Fruit fly (Drosophila melanogaster) whole organism, wandering third instar larva: ENCODE results near the gene CG12998.

Experiments used
- Abd-B ChIP-seq: fragments of >200 bp; optimal IDR thresholded peaks from 2 replicates; lab custom pipeline; 2017; ENCODE audit warnings: missing biosample characterization, missing genetic modification characterization
- CrebA ChIP-seq: fragments of 200-800 bp; sonication (Bioruptor generic); optimal IDR thresholded peaks from 2 replicates; lab custom pipeline; 2016; ENCODE audit warnings: missing biosample characterization, mild to moderate bottlenecking, missing genetic modification characterization, borderline replicate concordance
- Dfd ChIP-seq: fragments of >200 bp; optimal IDR thresholded peaks from 2 replicates; lab custom pipeline; 2017; ENCODE audit warnings: missing biosample characterization, missing genetic modification characterization
- Dif ChIP-seq: fragments of 200-275, 200-300 bp; sonication (Bioruptor generic); optimal IDR thresholded peaks from 2 replicates; lab custom pipeline; 2018; ENCODE audit warnings: missing biosample characterization, missing genetic modification characterization; ENCODE audit not compliant: partially characterized antibody
- GATAd ChIP-seq: sonication (Bioruptor generic); optimal IDR thresholded peaks from 2 replicates; lab custom pipeline; 2016; ENCODE audit warnings: missing biosample characterization, missing genetic modification characterization
- HLH106 ChIP-seq: fragments of 200-800 bp; optimal IDR thresholded peaks from 3 replicates; lab custom pipeline; 2019; ENCODE audit warnings: missing biosample characterization, mild to moderate bottlenecking, missing genetic modification characterization, moderate library complexity
- Hnf4 ChIP-seq: fragments of 200-800 bp; sonication (Bioruptor generic); optimal IDR thresholded peaks from 2 replicates; lab custom pipeline; 2016; ENCODE audit warnings: missing biosample characterization, mild to moderate bottlenecking, missing genetic modification characterization
- Hr78 ChIP-seq: fragments of >200 bp; optimal IDR thresholded peaks from 2 replicates; lab custom pipeline; 2017; ENCODE audit warnings: missing biosample characterization, missing genetic modification characterization
- Hr83 ChIP-seq: fragments of 200-300 bp; sonication (Bioruptor generic); optimal IDR thresholded peaks from 2 replicates; lab custom pipeline; 2016; ENCODE audit warnings: missing biosample characterization, mild to moderate bottlenecking, missing genetic modification characterization, moderate library complexity; ENCODE audit not compliant: poor library complexity, severe bottlenecking
- Jra ChIP-seq: sonication (Bioruptor generic); optimal IDR thresholded peaks from 2 replicates; lab custom pipeline; 2016; ENCODE audit warnings: missing biosample characterization, missing genetic modification characterization
- Mio ChIP-seq: sonication (Bioruptor generic); optimal IDR thresholded peaks from 2 replicates; lab custom pipeline; 2016; ENCODE audit warnings: missing biosample characterization, missing genetic modification characterization
- Myc ChIP-seq: fragments of >200 bp; optimal IDR thresholded peaks from 2 replicates; lab custom pipeline; 2017
- OdsH ChIP-seq: fragments of 200-800 bp; sonication (Bioruptor generic); optimal IDR thresholded peaks from 2 replicates; lab custom pipeline; 2016; ENCODE audit warnings: missing biosample characterization, mild to moderate bottlenecking, missing genetic modification characterization
- brk ChIP-seq: fragments of 200-800 bp; sonication (Bioruptor generic); optimal IDR thresholded peaks from 2 replicates; lab custom pipeline; 2016; ENCODE audit warnings: missing biosample characterization, mild to moderate bottlenecking, missing genetic modification characterization
- dl ChIP-seq, 2 experiments: fragments of 175-275, 200-275 bp in 1 of 2; fragments of 200-275 bp in 1 of 2; sonication (Bioruptor generic); optimal IDR thresholded peaks; lab custom pipeline; 2018; ENCODE audit warnings: mild to moderate bottlenecking in 2 of 2, missing biosample characterization in 2 of 2, missing genetic modification characterization in 2 of 2, moderate library complexity in 2 of 2; ENCODE audit not compliant: partially characterized antibody in 2 of 2, insufficient read depth in 1 of 2
- dmrt93B ChIP-seq: fragments of 200-800 bp; sonication (Bioruptor generic); optimal IDR thresholded peaks from 2 replicates; lab custom pipeline; 2018; ENCODE audit warnings: missing biosample characterization, mild to moderate bottlenecking, missing genetic modification characterization
- dsf ChIP-seq: sonication (Bioruptor generic); optimal IDR thresholded peaks from 2 replicates; lab custom pipeline; 2016; ENCODE audit warnings: missing biosample characterization, missing genetic modification characterization, borderline replicate concordance
- ey ChIP-seq: fragments of 200-800 bp; sonication (Bioruptor generic); optimal IDR thresholded peaks from 2 replicates; lab custom pipeline; 2016; ENCODE audit warnings: missing biosample characterization, missing genetic modification characterization
- foxo ChIP-seq, 2 experiments: fragments of 200-800 bp; sonication (Bioruptor generic); optimal IDR thresholded peaks; 2 replicates in 1 of 2; 3 replicates in 1 of 2; lab custom pipeline; 2016 to 2017; ENCODE audit warnings: missing biosample characterization in 2 of 2, missing genetic modification characterization in 2 of 2
- fru ChIP-seq: fragments of 200-800 bp; sonication (Bioruptor generic); optimal IDR thresholded peaks from 3 replicates; lab custom pipeline; 2016; ENCODE audit warnings: missing biosample characterization, mild to moderate bottlenecking, missing genetic modification characterization
- h ChIP-seq: fragments of 200-800 bp; sonication (Bioruptor generic); optimal IDR thresholded peaks from 3 replicates; lab custom pipeline; 2016; ENCODE audit warnings: missing biosample characterization, mild to moderate bottlenecking, missing genetic modification characterization
- jim ChIP-seq: fragments of 175-275, 200-325 bp; sonication (Bioruptor generic); optimal IDR thresholded peaks from 2 replicates; lab custom pipeline; 2016; ENCODE audit warnings: missing biosample characterization, mild to moderate bottlenecking, missing genetic modification characterization
- lola ChIP-seq: fragments of >200 bp; optimal IDR thresholded peaks from 2 replicates; lab custom pipeline; 2017; ENCODE audit warnings: missing biosample characterization, missing genetic modification characterization
- pan ChIP-seq: fragments of >200 bp; optimal IDR thresholded peaks from 2 replicates; lab custom pipeline; 2017
- rgr ChIP-seq: fragments of 200-800 bp; sonication (Bioruptor generic); optimal IDR thresholded peaks from 3 replicates; lab custom pipeline; 2016; ENCODE audit warnings: missing biosample characterization, mild to moderate bottlenecking, missing genetic modification characterization
- sage ChIP-seq: fragments of 200-800 bp; sonication (Bioruptor generic); optimal IDR thresholded peaks from 2 replicates; lab custom pipeline; 2016; ENCODE audit warnings: missing biosample characterization, mild to moderate bottlenecking, missing genetic modification characterization
- sv ChIP-seq: fragments of 200-800 bp; sonication (Bioruptor generic); optimal IDR thresholded peaks from 3 replicates; lab custom pipeline; 2016; ENCODE audit warnings: missing biosample characterization, missing genetic modification characterization
- tai ChIP-seq: sonication (Bioruptor generic); optimal IDR thresholded peaks from 2 replicates; lab custom pipeline; 2016; ENCODE audit warnings: missing biosample characterization, missing genetic modification characterization
- usp ChIP-seq: fragments of >200 bp; optimal IDR thresholded peaks from 2 replicates; lab custom pipeline; 2017; ENCODE audit warnings: missing biosample characterization, missing genetic modification characterization
- woc ChIP-seq: sonication (Bioruptor generic); optimal IDR thresholded peaks from 2 replicates; lab custom pipeline; 2016; ENCODE audit warnings: missing biosample characterization, mild to moderate bottlenecking, missing genetic modification characterization

Gene CG12998

dm6 chrX:17172123-17172522 lies 46.3 kb upstream of the CG12998 start (continued):
- TF ChIP-seq sage (GFP tag; lab: Kevin White, UChicago), result no peak
- no peak for TF ChIP-seq lola (GFP tag; lab: Kevin White, UChicago)
- no peak for TF ChIP-seq Mio
- TF ChIP-seq Dfd, result no peak
- no peak for TF ChIP-seq dsf
- TF ChIP-seq CrebA (GFP tag; lab: Kevin White, UChicago), result no peak
- TF ChIP-seq, all 38 proteins: peak for 11

DNA sequence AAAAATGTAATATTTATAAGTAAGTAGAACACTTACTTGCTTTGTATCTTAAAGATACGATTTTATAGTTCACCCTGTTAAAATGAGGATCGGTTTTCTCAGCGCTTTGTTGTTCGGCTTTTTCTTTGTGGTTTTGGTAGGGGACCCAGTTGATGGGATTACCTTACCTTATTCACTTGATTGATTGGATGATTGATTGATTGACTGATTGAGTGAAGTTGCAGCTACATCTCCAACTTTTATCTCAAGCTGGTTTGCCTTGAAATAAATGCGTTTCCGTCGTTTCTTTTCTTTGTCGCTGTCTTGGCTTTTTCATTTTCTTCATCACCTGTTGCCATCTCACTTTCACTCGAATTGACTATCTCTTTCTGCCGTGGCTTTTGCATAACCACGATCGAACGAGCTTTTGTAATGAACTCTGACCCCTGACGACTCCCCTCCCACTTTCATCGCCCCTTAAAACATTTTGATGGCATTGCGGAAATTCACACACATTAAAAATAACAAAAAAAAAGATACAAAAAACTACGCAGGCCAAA lies 45.6 kb upstream of the CG12998 start:
- TF ChIP-seq dsf (no peak), jim (GFP tag; lab: Kevin White, UChicago) (no peak), ey (GFP tag; lab: Kevin White, UChicago) (no peak), Dif (GFP tag; lab: Kevin White, UChicago) (no peak), tai (GFP tag; lab: Kevin White, UChicago) (no peak)

DNA sequence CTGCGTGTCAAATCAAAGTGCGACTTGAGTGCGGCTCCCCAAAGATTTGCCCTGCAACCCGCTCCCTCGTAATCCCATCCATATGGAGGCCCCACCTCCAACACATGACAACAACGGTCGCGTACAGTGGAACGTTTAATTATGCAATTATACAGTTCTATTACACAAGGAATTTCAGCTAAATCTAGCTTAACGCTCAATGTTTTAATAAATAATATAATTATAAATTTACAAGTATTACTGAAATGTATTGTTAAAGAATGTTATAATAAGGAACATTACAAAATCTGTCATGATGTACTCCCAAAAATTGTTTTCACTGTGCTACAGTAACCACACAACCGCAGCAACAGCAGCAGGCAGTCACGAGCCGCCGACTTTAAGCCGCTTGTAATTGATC lies 44.4 kb upstream of the CG12998 start:
- TF ChIP-seq HLH106 (peak; percentile 8), dl (GFP tag; optimal IDR thresholded peaks at IDR 0.05; lab: Kevin White, UChicago; ENCODE audit: insufficient read depth in 1 of 2, partially characterized antibody in 2 of 2) (no peak)

- TF ChIP-seq HLH106 (peak; percentile 22), usp (GFP tag; lab: Kevin White, UChicago) (no peak), Hr83 (peak; percentile 2), Myc (lab: Kevin White, UChicago) (peak; percentile 75), Hr78 (GFP tag; lab: Kevin White, UChicago) (no peak), dsf (no peak), brk (peak; percentile 35), fru (GFP tag; lab: Kevin White, UChicago) (peak; percentile 20), Hnf4 (GFP tag; lab: Kevin White, UChicago) (peak; percentile 7), tai (GFP tag; lab: Kevin White, UChicago) (peak; percentile 60), h (peak; percentile 34), dmrt93B (peak; percentile 1), jim (GFP tag; lab: Kevin White, UChicago) (no peak), foxo (GFP tag; optimal IDR thresholded peaks at IDR 0.05; lab: Kevin White, UChicago) (peak in 1 of 2 experiments; percentile 42), rgr (GFP tag; lab: Kevin White, UChicago) (peak; percentile 50)
Measured at dm6 chrX:17175558-17176189, 42.8 kb upstream of the CG12998 start.

DNA sequence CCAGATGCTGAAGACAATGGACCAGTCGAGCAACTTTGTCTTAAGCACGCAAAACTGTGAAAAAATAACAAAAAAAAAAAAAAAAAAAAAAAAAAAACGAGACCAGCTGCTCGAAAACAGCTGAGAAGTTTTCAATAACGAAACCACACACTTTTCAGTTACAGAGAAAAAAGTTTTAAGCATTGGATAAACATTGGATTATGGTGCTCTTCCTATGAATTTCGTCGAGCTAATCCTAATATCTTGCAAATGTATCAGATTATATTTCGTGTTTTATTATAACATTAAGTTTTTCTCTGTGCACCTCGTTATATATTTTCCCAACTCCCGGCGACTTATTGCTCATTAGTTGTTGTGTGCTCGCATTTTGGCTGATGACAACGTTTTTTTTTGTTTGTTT lies 41.9 kb upstream of the CG12998 start:
- no peak for TF ChIP-seq Jra (GFP tag; lab: Kevin White, UChicago)
- peak; percentile 24 for TF ChIP-seq fru (GFP tag; lab: Kevin White, UChicago)
- TF ChIP-seq h, result peak; percentile 55
- peak; percentile 16 for TF ChIP-seq HLH106
- peak; percentile 9 for TF ChIP-seq OdsH (GFP tag; lab: Kevin White, UChicago)
- no peak for TF ChIP-seq Hr78 (GFP tag; lab: Kevin White, UChicago)
- peak; percentile 37 for TF ChIP-seq sv (GFP tag; lab: Kevin White, UChicago)
- TF ChIP-seq ey (GFP tag; lab: Kevin White, UChicago), result peak; percentile 34
- TF ChIP-seq woc, result peak; percentile 23
- no peak for TF ChIP-seq tai (GFP tag; lab: Kevin White, UChicago)
- peak in 1 of 2 experiments; percentile 33 for TF ChIP-seq foxo (GFP tag; optimal IDR thresholded peaks at IDR 0.05; lab: Kevin White, UChicago)
- no peak for TF ChIP-seq GATAd

DNA sequence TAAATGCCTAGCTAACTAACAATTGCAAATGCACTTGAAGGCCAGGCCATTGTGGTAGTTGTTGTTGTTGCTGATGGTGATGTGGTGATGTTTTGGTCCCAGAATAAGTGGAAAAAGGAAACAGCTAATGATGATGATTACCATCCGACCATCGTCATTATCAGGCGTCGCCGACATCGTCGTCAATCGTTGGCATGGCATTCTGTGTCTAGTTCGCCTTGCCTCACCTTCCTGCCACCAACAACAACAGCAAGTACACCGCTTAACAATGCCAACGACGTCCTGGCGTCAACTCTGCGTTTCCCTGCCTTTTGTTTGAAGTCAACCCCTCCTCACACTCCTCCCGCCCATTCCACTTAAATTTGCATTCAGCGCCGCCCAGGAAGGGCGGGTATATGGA lies 40.9 kb upstream of the CG12998 start:
- no peak for TF ChIP-seq pan
- no peak for TF ChIP-seq h
- TF ChIP-seq ey (GFP tag; lab: Kevin White, UChicago), result no peak
- TF ChIP-seq woc, result no peak
- TF ChIP-seq Abd-B (GFP tag; lab: Kevin White, UChicago), result no peak
- TF ChIP-seq dmrt93B, result no peak
- TF ChIP-seq Hr78 (GFP tag; lab: Kevin White, UChicago), result no peak
- no peak for TF ChIP-seq jim (GFP tag; lab: Kevin White, UChicago)
